Worm (Caenorhabditis elegans) whole organism, young adult: ENCODE results near the gene F13C5.5.

Experiments
- F10E7.11 ChIP-seq: sonication (generic microtip); optimal IDR thresholded peaks from 2 replicates; lab custom pipeline; 2017; ENCODE audit warnings: mild to moderate bottlenecking, missing genetic modification characterization, moderate library complexity, missing compliant biosample characterization
- madf-10 ChIP-seq: sonication (generic microtip); optimal IDR thresholded peaks from 2 replicates; lab custom pipeline; 2016; ENCODE audit warnings: mild to moderate bottlenecking, missing genetic modification characterization, missing compliant biosample characterization
- unc-130 ChIP-seq: sonication (generic microtip); optimal IDR thresholded peaks from 2 replicates; lab custom pipeline; 2016; ENCODE audit warnings: missing genetic modification reagents, missing genetic modification characterization, missing compliant biosample characterization

ce11 chrX:571367-571766 is 36.9 kb downstream of the F13C5.5 start:
- TF ChIP-seq F10E7.11 (no peak), madf-10 (tag; lab: Kevin White, UChicago) (no peak), unc-130 (no peak)
